Fruit fly (Drosophila melanogaster): ENCODE measurements around the gene Oseg5.

Oseg5 gene

DNA sequence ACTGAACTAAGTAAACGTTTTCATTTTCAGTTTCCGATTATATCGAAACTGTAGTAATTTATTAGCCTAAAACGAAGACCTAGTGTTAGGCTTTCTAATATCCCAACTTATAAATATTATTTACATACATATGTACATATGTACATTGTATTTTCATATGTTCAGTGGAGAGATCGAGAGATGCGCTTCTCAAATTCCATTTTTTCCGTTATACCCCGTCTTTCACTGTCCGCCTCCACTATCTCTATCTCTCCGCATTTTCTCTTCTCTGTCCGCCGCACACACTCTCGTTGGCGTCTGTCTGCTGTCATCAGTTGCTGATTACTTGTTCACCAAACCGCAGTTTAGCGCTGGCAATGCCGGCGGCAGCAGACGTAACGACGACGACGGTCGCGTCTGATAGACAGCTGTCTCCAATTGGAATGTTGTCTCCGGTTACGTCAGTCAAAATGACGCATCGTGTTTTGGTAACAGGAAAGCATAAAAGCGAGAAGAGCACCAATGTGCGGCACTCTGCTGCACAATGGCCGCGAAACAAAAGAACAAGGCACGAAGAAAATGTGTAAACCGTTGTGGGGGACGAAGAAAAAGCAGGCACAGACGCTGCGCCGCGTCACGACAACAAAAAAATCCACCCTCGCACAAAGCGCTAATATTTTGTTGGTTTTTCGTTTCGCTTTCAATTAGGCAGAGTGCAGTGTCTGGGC, 13.0 kb downstream of the Oseg5 start, which contains the start of gene CG9331 (continued):
- no peak for TF ChIP-seq CG11560 (tag; IDR thresholded peaks at IDR 0.05)
- TF ChIP-seq D19B (GFP tag; optimal IDR thresholded peaks at IDR 0.05): no peak
- TF ChIP-seq her (GFP tag; optimal IDR thresholded peaks at IDR 0.05): no peak
- peak; percentile 25 for TF ChIP-seq BEAF-32 (GFP tag; optimal IDR thresholded peaks at IDR 0.05)
- TF ChIP-seq CG6791 (GFP tag; IDR thresholded peaks at IDR 0.05; ENCODE audit: partially characterized antibody): peak; percentile 63
- TF ChIP-seq dm (GFP tag; optimal IDR thresholded peaks at IDR 0.05): peak; percentile 3
- no peak for TF ChIP-seq CG7745 (tag; optimal IDR thresholded peaks at IDR 0.05)
- no peak for TF ChIP-seq emc (GFP tag; optimal IDR thresholded peaks at IDR 0.05)
- TF ChIP-seq sob (GFP tag; IDR thresholded peaks at IDR 0.05): 0 out of 2 replicates have a peak, but pooled peaks have one; percentile 45
- no peak for TF ChIP-seq Hr78 (GFP tag; optimal IDR thresholded peaks at IDR 0.05)
- TF ChIP-seq CG15269 (tag; optimal IDR thresholded peaks at IDR 0.05): no peak
- peak; percentile 77; the same call in 2 of the 4 replicates for TF ChIP-seq chinmo (GFP tag; IDR thresholded peaks at IDR 0.05; ENCODE audit: partially characterized antibody)
- TF ChIP-seq CG1792 (GFP tag; optimal IDR thresholded peaks at IDR 0.05): no peak
- peak; percentile 5 for TF ChIP-seq D (optimal IDR thresholded peaks at IDR 0.05)
- no peak for TF ChIP-seq D (GFP tag; optimal IDR thresholded peaks at IDR 0.05)
- no peak for TF ChIP-seq Fer1 (GFP tag; optimal IDR thresholded peaks at IDR 0.05)
- TF ChIP-seq CG12391 (tag; optimal IDR thresholded peaks at IDR 0.05): no peak
- TF ChIP-seq CG11695 (GFP tag; IDR thresholded peaks at IDR 0.05): no peak
- no peak for TF ChIP-seq Hey (tag; optimal IDR thresholded peaks at IDR 0.05)
- peak; percentile 37 for TF ChIP-seq CG4707 (GFP tag; optimal IDR thresholded peaks at IDR 0.05)
- peak; percentile 90 for TF ChIP-seq Med (GFP tag)
- TF ChIP-seq HHEX (GFP tag; optimal IDR thresholded peaks at IDR 0.05): no peak
- no peak for TF ChIP-seq CG1529 (GFP tag; optimal IDR thresholded peaks at IDR 0.05)
- TF ChIP-seq CG4854 (GFP tag; optimal IDR thresholded peaks at IDR 0.05): no peak
- TF ChIP-seq otp (GFP tag; IDR thresholded peaks at IDR 0.05): 0 out of 3 replicates have a peak, but pooled peaks have one; percentile 30
- peak; percentile 54; the same call in 1 of the 2 replicates for TF ChIP-seq sna (GFP tag; IDR thresholded peaks at IDR 0.05; ENCODE audit: partially characterized antibody)
- TF ChIP-seq CG14667 (GFP tag; IDR thresholded peaks at IDR 0.05): no peak
- TF ChIP-seq B-H2 (GFP tag; optimal IDR thresholded peaks at IDR 0.05): no peak
- TF ChIP-seq Hr3 (GFP tag; optimal IDR thresholded peaks at IDR 0.05): no peak
- TF ChIP-seq Trl (optimal IDR thresholded peaks at IDR 0.05): peak; percentile 55 to 66
- no peak for TF ChIP-seq Trl (GFP tag; optimal IDR thresholded peaks at IDR 0.05)
- peak; percentile 66 for TF ChIP-seq CG10543 (GFP tag; optimal IDR thresholded peaks at IDR 0.05)
- no peak for TF ChIP-seq phol (tag; optimal IDR thresholded peaks at IDR 0.05)
- no peak for TF ChIP-seq exex (tag; optimal IDR thresholded peaks at IDR 0.05)
- no peak for TF ChIP-seq ewg (GFP tag; optimal IDR thresholded peaks at IDR 0.05)
- TF ChIP-seq psq (GFP tag; optimal IDR thresholded peaks at IDR 0.05): peak; percentile 45
- TF ChIP-seq al (GFP tag; IDR thresholded peaks at IDR 0.05): no peak
- no peak for TF ChIP-seq CG15073 (GFP tag; optimal IDR thresholded peaks at IDR 0.05)
- TF ChIP-seq CG2678 (tag; optimal IDR thresholded peaks at IDR 0.05): no peak
- TF ChIP-seq ind (GFP tag; optimal IDR thresholded peaks at IDR 0.05): no peak
- no peak for TF ChIP-seq lov (optimal IDR thresholded peaks at IDR 0.05)
- TF ChIP-seq lov (GFP tag; IDR thresholded peaks at IDR 0.05): no peak
- TF ChIP-seq pzg (GFP tag; optimal IDR thresholded peaks at IDR 0.05): no peak
- TF ChIP-seq vfl (GFP tag; optimal IDR thresholded peaks at IDR 0.05): no peak
- no peak for TF ChIP-seq CG6854 (GFP tag; optimal IDR thresholded peaks at IDR 0.05)
- TF ChIP-seq CG8765 (GFP tag; IDR thresholded peaks at IDR 0.05): no peak
- no peak for TF ChIP-seq jigr1 (GFP tag; IDR thresholded peaks at IDR 0.05)
- no peak for TF ChIP-seq CG8388 (GFP tag; optimal IDR thresholded peaks at IDR 0.05)
- no peak for TF ChIP-seq CG13123 (GFP tag; optimal IDR thresholded peaks at IDR 0.05)
- TF ChIP-seq ab (GFP tag; optimal IDR thresholded peaks at IDR 0.05): no peak
- TF ChIP-seq CG8478 (optimal IDR thresholded peaks at IDR 0.05): no peak

Data from whole organism, embryonic.